Worm (Caenorhabditis elegans) whole organism, young adult: ENCODE results near the gene math-14.

Experiments used
- ccch-3 ChIP-seq: fragments of 200-800 bp; sonication (Bioruptor generic); optimal IDR thresholded peaks from 2 replicates; lab custom pipeline; 2018; ENCODE audit warnings: mild to moderate bottlenecking, missing genetic modification characterization, missing compliant biosample characterization
- dpl-1 ChIP-seq: fragments of 150-350 bp; optimal IDR thresholded peaks from 2 replicates; lab custom pipeline; 2014; ENCODE audit warnings: missing biosample characterization, missing genetic modification reagents, missing genetic modification characterization
- pha-4 ChIP-seq: fragments of 150-350 bp; sonication (generic microtip); optimal IDR thresholded peaks from 2 replicates; lab custom pipeline; 2014; ENCODE audit warnings: missing biosample characterization, missing genetic modification reagents, missing genetic modification characterization

DNA sequence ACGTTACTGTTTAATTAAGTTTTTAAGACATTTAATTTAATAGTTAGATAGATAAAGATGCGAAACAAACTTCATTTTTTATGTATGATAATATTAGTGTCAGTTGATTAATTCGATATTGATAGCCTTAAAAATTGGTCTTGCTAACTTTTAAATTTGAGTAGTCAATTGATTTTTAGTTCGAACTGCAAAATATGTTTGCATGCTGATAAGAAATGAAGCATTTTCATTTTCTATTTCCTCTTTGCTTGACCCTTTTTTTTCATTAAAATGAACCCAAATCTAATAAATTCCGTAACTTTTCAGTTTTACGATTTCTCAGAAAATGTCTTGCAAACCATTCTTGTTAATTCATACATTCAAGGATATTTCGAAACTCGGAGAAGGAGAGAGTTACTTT lies 35.9 kb downstream of the math-14 start, which contains the start of gene math-22:
- TF ChIP-seq ccch-3 (GFP tag; lab: Kevin White, UChicago) (no peak), pha-4 (tag; lab: Kevin White, UChicago) (no peak), dpl-1 (GFP tag; lab: Kevin White, UChicago) (no peak)
